Worm (Caenorhabditis elegans) whole organism, L4/young adult: ENCODE data around the gene Y43F8C.3.

Experiments used
- W03F9.2 ChIP-seq: fragments of 150-350 bp; optimal IDR thresholded peaks from 2 replicates; lab custom pipeline; 2014; ENCODE audit warnings: missing biosample characterization, missing genetic modification characterization
- dao-5 ChIP-seq: sonication (generic microtip); optimal IDR thresholded peaks from 2 replicates; lab custom pipeline; 2016; ENCODE audit warnings: missing genotype, missing genetic modification characterization, moderate library complexity, missing compliant biosample characterization

- TF ChIP-seq W03F9.2 (tag; lab: Kevin White, UChicago) (no peak), dao-5 (no peak)
Observed at ce11 chrV:19668213-19668612, 45.8 kb upstream of the Y43F8C.3 start.
